Worm (Caenorhabditis elegans) whole organism, L4 larva: ENCODE data around the gene pyr-1.

Source experiments
- F10B5.3 ChIP-seq: sonication (generic microtip); optimal IDR thresholded peaks from 2 replicates; lab custom pipeline; 2016; ENCODE audit warnings: mild to moderate bottlenecking, missing genetic modification characterization, missing compliant biosample characterization
- F26F4.8 ChIP-seq: fragments of 200-800 bp; sonication (Bioruptor generic); conservative IDR thresholded peaks from 2 replicates; pipeline ENCODE4 v1.3.6; 2022; ENCODE audit warnings: missing genetic modification characterization, missing compliant biosample characterization
- Y105C5A.15 ChIP-seq: fragments of 200-800 bp; sonication (Bioruptor generic); IDR thresholded peaks from 2 replicates; pipeline ENCODE4 v1.3.6; 2022; ENCODE audit warnings: missing genetic modification characterization, missing compliant biosample characterization
- aha-1 ChIP-seq: fragments of 150-350 bp; peaks from one replicate; lab custom pipeline; 2014; ENCODE audit warnings: missing biosample characterization, missing genetic modification characterization
- aly-2 ChIP-seq: sonication (generic microtip); optimal IDR thresholded peaks from 2 replicates; lab custom pipeline; 2018; ENCODE audit warnings: missing biosample characterization, missing genetic modification characterization
- arid-1 ChIP-seq: fragments of 200-800 bp; sonication (Bioruptor generic); conservative IDR thresholded peaks from 2 replicates; pipeline ENCODE4 v1.3.6; 2022; ENCODE audit warnings: missing genetic modification reagents, missing genetic modification characterization, missing compliant biosample characterization
- ceh-44 ChIP-seq: fragments of 200-800 bp; sonication (Bioruptor generic); IDR thresholded peaks from 2 replicates; pipeline ENCODE4 v1.3.6; 2022; ENCODE audit warnings: missing genetic modification reagents, missing genetic modification characterization, missing compliant biosample characterization
- daf-12 ChIP-seq: fragments of 150-350 bp; optimal IDR thresholded peaks from 2 replicates; lab custom pipeline; 2014; ENCODE audit warnings: missing biosample characterization, missing genetic modification reagents, missing genetic modification characterization
- daf-16 ChIP-seq, 3 experiments: sonication (generic microtip); optimal IDR thresholded peaks; 2 replicates each; lab custom pipeline; 2016 to 2017; ENCODE audit warnings: missing genetic modification characterization in 3 of 3, missing genetic modification reagents in 3 of 3, mild to moderate bottlenecking in 2 of 3, missing compliant biosample characterization in 2 of 3, missing biosample characterization in 1 of 3, moderate library complexity in 1 of 3
- dmd-6 ChIP-seq: fragments of 200-800 bp; sonication (Bioruptor generic); IDR thresholded peaks from 2 replicates; pipeline ENCODE4 v1.3.6; 2022; ENCODE audit warnings: missing genetic modification reagents, missing genetic modification characterization, missing compliant biosample characterization
- dmd-9 ChIP-seq: fragments of 200-800 bp; sonication (Bioruptor generic); IDR thresholded peaks from 2 replicates; pipeline ENCODE4 v1.3.6; 2022; ENCODE audit warnings: missing genetic modification reagents, missing genetic modification characterization, missing compliant biosample characterization
- duxl-1 ChIP-seq: sonication (generic microtip); optimal IDR thresholded peaks from 2 replicates; lab custom pipeline; 2016; ENCODE audit warnings: mild to moderate bottlenecking, missing genetic modification characterization, moderate library complexity, missing compliant biosample characterization; ENCODE audit not compliant: poor library complexity
- dve-1 ChIP-seq: sonication (generic microtip); optimal IDR thresholded peaks from 2 replicates; lab custom pipeline; 2017; ENCODE audit warnings: antibody characterized with exemption, mild to moderate bottlenecking, missing genetic modification characterization, missing compliant biosample characterization; ENCODE audit not compliant: insufficient read depth
- hlh-11 ChIP-seq: fragments of 200-800 bp; sonication (Bioruptor generic); optimal IDR thresholded peaks from 2 replicates; lab custom pipeline; 2018; ENCODE audit warnings: mild to moderate bottlenecking, missing genetic modification characterization, missing compliant biosample characterization
- hlh-30 ChIP-seq: sonication (generic microtip); optimal IDR thresholded peaks from 2 replicates; lab custom pipeline; 2017; ENCODE audit warnings: antibody characterized with exemption, mild to moderate bottlenecking, missing genetic modification characterization, missing compliant biosample characterization; ENCODE audit not compliant: insufficient read depth
- jun-1 ChIP-seq: fragments of 150-350 bp; optimal IDR thresholded peaks from 2 replicates; lab custom pipeline; 2014; ENCODE audit warnings: missing biosample characterization, missing genetic modification reagents, missing genetic modification characterization
- lim-7 ChIP-seq: fragments of 200-800 bp; sonication (Bioruptor generic); IDR thresholded peaks from 2 replicates; pipeline ENCODE4 v1.3.6; 2022; ENCODE audit warnings: missing genetic modification characterization, missing compliant biosample characterization
- lin-39 ChIP-seq: fragments of 150-350 bp; optimal IDR thresholded peaks from 2 replicates; lab custom pipeline; 2014; ENCODE audit warnings: missing biosample characterization, missing genetic modification reagents, missing genetic modification characterization
- lir-3 ChIP-seq: sonication (generic microtip); optimal IDR thresholded peaks from 2 replicates; lab custom pipeline; 2016; ENCODE audit warnings: mild to moderate bottlenecking, missing genetic modification characterization, missing compliant biosample characterization
- mes-2 ChIP-seq: sonication (generic microtip); optimal IDR thresholded peaks from 2 replicates; lab custom pipeline; 2016; ENCODE audit warnings: missing genotype, mild to moderate bottlenecking, missing genetic modification characterization, missing compliant biosample characterization; ENCODE audit not compliant: poor library complexity, severe bottlenecking
- mxl-3 ChIP-seq: fragments of 200-800 bp; sonication (Bioruptor generic); optimal IDR thresholded peaks from 2 replicates; lab custom pipeline; 2018; ENCODE audit warnings: mild to moderate bottlenecking, missing genetic modification characterization, missing compliant biosample characterization
- nhr-237 ChIP-seq: sonication (generic microtip); optimal IDR thresholded peaks from 2 replicates; lab custom pipeline; 2017; ENCODE audit warnings: missing biosample characterization, missing genetic modification characterization
- nhr-28 ChIP-seq: fragments of 150-350 bp; optimal IDR thresholded peaks from 2 replicates; lab custom pipeline; 2014; ENCODE audit warnings: missing biosample characterization, missing genetic modification characterization
- nhr-41 ChIP-seq: fragments of 200-800 bp; sonication (Bioruptor generic); IDR thresholded peaks from 2 replicates; pipeline ENCODE4 v1.3.6; 2022; ENCODE audit warnings: missing genetic modification reagents, missing genetic modification characterization, missing compliant biosample characterization
- nhr-48 ChIP-seq: sonication (generic microtip); optimal IDR thresholded peaks from 2 replicates; lab custom pipeline; 2016; ENCODE audit warnings: mild to moderate bottlenecking, missing genetic modification characterization, missing compliant biosample characterization
- nhr-6 ChIP-seq: fragments of 150-350 bp; optimal IDR thresholded peaks from 2 replicates; lab custom pipeline; 2014; ENCODE audit warnings: missing biosample characterization, missing genetic modification characterization
- nhr-77 ChIP-seq: fragments of 150-350 bp; optimal IDR thresholded peaks from 2 replicates; lab custom pipeline; 2014; ENCODE audit warnings: missing biosample characterization, missing genetic modification characterization
- pha-4 ChIP-seq, 2 experiments: fragments of 150-350 bp in 1 of 2; fragments of 200-800 bp in 1 of 2; sonication (Bioruptor generic) in 1 of 2; IDR thresholded peaks in 1 of 2; optimal IDR thresholded peaks in 1 of 2; 2 replicates each; pipeline versions ENCODE4 v1.3.6 to Lab custom; 2014 to 2022; ENCODE audit warnings: missing genetic modification characterization in 2 of 2, missing genetic modification reagents in 2 of 2, missing biosample characterization in 1 of 2, missing compliant biosample characterization in 1 of 2
- php-3 ChIP-seq: fragments of 200-800 bp; sonication (Bioruptor generic); IDR thresholded peaks from 2 replicates; pipeline ENCODE4 v1.3.6; 2022; ENCODE audit warnings: missing genetic modification reagents, missing genetic modification characterization, missing compliant biosample characterization
- pqm-1 ChIP-seq: sonication (generic microtip); optimal IDR thresholded peaks from 2 replicates; lab custom pipeline; 2017; ENCODE audit warnings: missing biosample characterization, missing genetic modification characterization
- tra-1 ChIP-seq: fragments of 200-800 bp; sonication (Bioruptor generic); IDR thresholded peaks from 2 replicates; pipeline ENCODE4 v1.3.6; 2022; ENCODE audit warnings: missing genetic modification reagents, missing genetic modification characterization, missing compliant biosample characterization
- unc-130 ChIP-seq: sonication (generic microtip); optimal IDR thresholded peaks from 2 replicates; lab custom pipeline; 2016; ENCODE audit warnings: missing genetic modification reagents, missing genetic modification characterization, missing compliant biosample characterization
- unc-39 ChIP-seq: sonication (generic microtip); optimal IDR thresholded peaks from 2 replicates; lab custom pipeline; 2017; ENCODE audit warnings: missing biosample characterization, missing genetic modification characterization
- unc-62 ChIP-seq, 3 experiments: fragments of 150-350 bp in 1 of 3; sonication (generic microtip); optimal IDR thresholded peaks in 2 of 3; peaks in 1 of 3; 1 replicate in 1 of 3; 2 replicates in 2 of 3; lab custom pipeline; 2014 to 2017; ENCODE audit warnings: missing biosample characterization in 3 of 3, missing genetic modification characterization in 3 of 3, missing genetic modification reagents in 3 of 3, missing genotype in 1 of 3
- zag-1 ChIP-seq: fragments of 150-350 bp; optimal IDR thresholded peaks from 2 replicates; lab custom pipeline; 2014; ENCODE audit warnings: missing biosample characterization, missing genetic modification characterization
- zip-2 ChIP-seq: fragments of 150-350 bp; optimal IDR thresholded peaks from 2 replicates; lab custom pipeline; 2014; ENCODE audit warnings: missing biosample characterization, missing genetic modification characterization

pyr-1 gene

ce11 chrII:8625163-8625562, 25.7 kb upstream of the pyr-1 start, which contains the start of gene sptf-2:
Gene sptf-2, plus strand, starts transcription at chrII:8625459.
- TF ChIP-seq mxl-3, result peak; percentile 52
- peak; percentile 84 for TF ChIP-seq dmd-6 (GFP tag; lab: Robert Waterston, UW)
- peak; percentile 76 for TF ChIP-seq nhr-77 (tag; lab: Kevin White, UChicago)
- no peak for TF ChIP-seq nhr-237 (tag; lab: Kevin White, UChicago)
- peak; percentile 59 for TF ChIP-seq nhr-6 (tag; lab: Kevin White, UChicago)
- TF ChIP-seq aha-1 (tag; lab: Kevin White, UChicago), result peak; percentile 50
- TF ChIP-seq hlh-11 (tag; lab: Kevin White, UChicago), result peak; percentile 87
- peak; percentile 92 for TF ChIP-seq nhr-28
- TF ChIP-seq dve-1 (tag; lab: Kevin White, UChicago), result peak; percentile 79
- TF ChIP-seq jun-1 (tag; lab: Kevin White, UChicago), result no peak
- peak; percentile 64; the same call in 1 of the 2 replicates for TF ChIP-seq nhr-41
- TF ChIP-seq daf-16 (GFP tag; optimal IDR thresholded peaks at IDR 0.05; lab: Kevin White, UChicago), result peak in 1 of 2 experiments; percentile 7
- TF ChIP-seq daf-16 (tag; optimal IDR thresholded peaks at IDR 0.05; lab: Kevin White, UChicago), result peak; percentile 85
- no peak for TF ChIP-seq Y105C5A.15 (GFP tag; lab: Robert Waterston, UW)
- TF ChIP-seq arid-1, result no peak
- TF ChIP-seq tra-1, result peak; percentile 86
- peak; percentile 34; the same call in 1 of the 2 replicates for TF ChIP-seq pha-4 (GFP tag; IDR thresholded peaks at IDR 0.05; lab: Robert Waterston, UW)
- TF ChIP-seq pha-4 (tag; optimal IDR thresholded peaks at IDR 0.05; lab: Kevin White, UChicago), result no peak
- peak; percentile 97 for TF ChIP-seq pqm-1 (tag; lab: Kevin White, UChicago)
- peak; percentile 21 for TF ChIP-seq nhr-48 (tag; lab: Kevin White, UChicago)
- peak; percentile 97 for TF ChIP-seq php-3 (GFP tag; lab: Robert Waterston, UW)

- peak in 1 of 2 experiments; percentile 78 for TF ChIP-seq unc-62 (GFP tag; optimal IDR thresholded peaks at IDR 0.05 in 1 of 2; lab: Kevin White, UChicago)
- TF ChIP-seq unc-62 (tag; optimal IDR thresholded peaks at IDR 0.05; lab: Kevin White, UChicago), result no peak
- no peak for TF ChIP-seq unc-39
These were observed 24.3 kb upstream of the pyr-1 start for ce11 chrII:8626598-8626997.

ce11 chrII:8627907-8628306, 23.0 kb upstream of the pyr-1 start:
- peak; percentile 93 for TF ChIP-seq aha-1 (tag; lab: Kevin White, UChicago)
- TF ChIP-seq F26F4.8 (GFP tag; lab: Robert Waterston, UW), result no peak

- TF ChIP-seq nhr-28 (peak; percentile 16), daf-12 (tag; lab: Kevin White, UChicago) (no peak), mxl-3 (peak; percentile 5), hlh-30 (tag; lab: Kevin White, UChicago) (peak; percentile 45)
These were observed 20.8 kb upstream of the pyr-1 start, which contains the start of gene T22C8.6 for ce11 chrII:8630088-8630487. Gene T22C8.6, minus strand, starts transcription at chrII:8630281.

ce11 chrII:8631766-8632165, 19.1 kb upstream of the pyr-1 start:
- TF ChIP-seq lim-7 (GFP tag; lab: Robert Waterston, UW) (0 out of 2 replicates have a peak, but pooled peaks have one; percentile 30), zag-1 (tag; lab: Kevin White, UChicago) (no peak), arid-1 (0 out of 2 replicates have a peak, but pooled peaks have one; percentile 13)

- no peak for TF ChIP-seq unc-130
- TF ChIP-seq nhr-77 (tag; lab: Kevin White, UChicago), result no peak
- no peak for TF ChIP-seq mes-2 (tag; lab: Kevin White, UChicago)
- no peak for TF ChIP-seq ceh-44
- TF ChIP-seq hlh-11 (tag; lab: Kevin White, UChicago), result no peak
- TF ChIP-seq aly-2 (tag; lab: Kevin White, UChicago), result no peak
- TF ChIP-seq dmd-9 (GFP tag; lab: Robert Waterston, UW), result no peak
- no peak for TF ChIP-seq zip-2 (tag; lab: Kevin White, UChicago)
- no peak for TF ChIP-seq F10B5.3 (tag; lab: Kevin White, UChicago)
- no peak for TF ChIP-seq lin-39
- no peak for TF ChIP-seq lir-3 (tag; lab: Kevin White, UChicago)
- no peak for TF ChIP-seq duxl-1 (tag; lab: Kevin White, UChicago)
- TF ChIP-seq, all 104 proteins: peak for 0
These were observed 16.5 kb upstream of the pyr-1 start, which contains the start of gene cutl-12 for ce11 chrII:8634386-8634785. Gene cutl-12, minus strand, starts transcription at chrII:8634486.
